Worm (Caenorhabditis elegans): ENCODE data around the gene F19B2.6.

Gene F19B2.6

ce11 chrV:20158223-20158622 is at the start of gene F19B2.6:
F19B2.6 (plus strand) TSS chrV:20158523.
- no peak for TF ChIP-seq lsy-12 (tag; optimal IDR thresholded peaks at IDR 0.05)
- TF ChIP-seq hmg-11 (tag; optimal IDR thresholded peaks at IDR 0.05) = no peak
- no peak for TF ChIP-seq nhr-67 (tag; optimal IDR thresholded peaks at IDR 0.05)
- no peak for TF ChIP-seq pqm-1 (tag; optimal IDR thresholded peaks at IDR 0.05)
- no peak for TF ChIP-seq tbx-2 (tag; optimal IDR thresholded peaks at IDR 0.05)
- TF ChIP-seq nfya-1 (tag; optimal IDR thresholded peaks at IDR 0.05; ENCODE audit: insufficient read depth) = no peak
- TF ChIP-seq sea-2 (GFP tag; optimal IDR thresholded peaks at IDR 0.05) = no peak
- TF ChIP-seq unc-39 (tag; optimal IDR thresholded peaks at IDR 0.05) = no peak
- TF ChIP-seq ZK546.5 (tag; optimal IDR thresholded peaks at IDR 0.05) = no peak
- TF ChIP-seq nhr-77 (tag; optimal IDR thresholded peaks at IDR 0.05) = no peak
- TF ChIP-seq pha-4 (tag; optimal IDR thresholded peaks at IDR 0.05) = no peak
- TF ChIP-seq nhr-76 (tag; optimal IDR thresholded peaks at IDR 0.05) = no peak
- no peak for TF ChIP-seq fkh-10 (GFP tag; optimal IDR thresholded peaks at IDR 0.05)
- TF ChIP-seq ceh-16 (tag; optimal IDR thresholded peaks at IDR 0.05) = no peak
- TF ChIP-seq nhr-43 (tag; optimal IDR thresholded peaks at IDR 0.05; ENCODE audit: poor library complexity, severe bottlenecking) = no peak
- TF ChIP-seq nhr-12 (tag; optimal IDR thresholded peaks at IDR 0.05) = no peak
- no peak for TF ChIP-seq zag-1 (tag; optimal IDR thresholded peaks at IDR 0.05)

ce11 chrV:20119770-20120169 is 38.6 kb upstream of the F19B2.6 start:
- TF ChIP-seq R02D3.7 (tag; optimal IDR thresholded peaks at IDR 0.05) = no peak
- no peak for TF ChIP-seq lin-15B (tag; optimal IDR thresholded peaks at IDR 0.05)
- no peak for TF ChIP-seq egl-5 (tag; optimal IDR thresholded peaks at IDR 0.05)
- TF ChIP-seq jun-1 (tag; optimal IDR thresholded peaks at IDR 0.05) = no peak
- no peak for TF ChIP-seq eor-1 (tag; optimal IDR thresholded peaks at IDR 0.05)

ce11 chrV:20120623-20121165 is 37.6 kb upstream of the F19B2.6 start, which contains the start of gene ncx-1:
ncx-1 (minus strand) TSS chrV:20120673.
- no peak for TF ChIP-seq hmg-11 (tag; optimal IDR thresholded peaks at IDR 0.05)
- no peak for TF ChIP-seq unc-39 (tag; optimal IDR thresholded peaks at IDR 0.05)
- TF ChIP-seq fkh-2 (tag; optimal IDR thresholded peaks at IDR 0.05) = no peak
- TF ChIP-seq egl-5 (tag; optimal IDR thresholded peaks at IDR 0.05) = no peak

ce11 chrV:20123010-20123409 is 35.3 kb upstream of the F19B2.6 start:
- no peak for TF ChIP-seq lin-15B (tag; optimal IDR thresholded peaks at IDR 0.05)
- no peak for TF ChIP-seq hmg-11 (tag; optimal IDR thresholded peaks at IDR 0.05)
- no peak for TF ChIP-seq ceh-16 (tag; optimal IDR thresholded peaks at IDR 0.05)
- no peak for TF ChIP-seq fkh-2 (tag; optimal IDR thresholded peaks at IDR 0.05)
- no peak for TF ChIP-seq pha-4 (tag; optimal IDR thresholded peaks at IDR 0.05)
- TF ChIP-seq fos-1 (tag; optimal IDR thresholded peaks at IDR 0.05) = no peak
- TF ChIP-seq mml-1 (tag; optimal IDR thresholded peaks at IDR 0.05) = no peak
- no peak for TF ChIP-seq ZK546.5 (tag; optimal IDR thresholded peaks at IDR 0.05)
- TF ChIP-seq eor-1 (tag; optimal IDR thresholded peaks at IDR 0.05) = no peak
- TF ChIP-seq ceh-28 (tag; optimal IDR thresholded peaks at IDR 0.05) = no peak
- no peak for TF ChIP-seq ama-1 (optimal IDR thresholded peaks at IDR 0.05)

- TF ChIP-seq pha-4 (tag; optimal IDR thresholded peaks at IDR 0.05) (no peak), egl-27 (tag; optimal IDR thresholded peaks at IDR 0.05) (no peak), snpc-4 (tag; optimal IDR thresholded peaks at IDR 0.05) (no peak), nhr-25 (tag; optimal IDR thresholded peaks at IDR 0.05) (no peak), ZK546.5 (tag; optimal IDR thresholded peaks at IDR 0.05) (no peak), nhr-67 (tag; optimal IDR thresholded peaks at IDR 0.05) (no peak), ceh-16 (tag; optimal IDR thresholded peaks at IDR 0.05) (no peak), fkh-10 (GFP tag; optimal IDR thresholded peaks at IDR 0.05) (no peak), tbx-2 (tag; optimal IDR thresholded peaks at IDR 0.05) (no peak), nfya-1 (tag; optimal IDR thresholded peaks at IDR 0.05; ENCODE audit: insufficient read depth) (no peak), pqm-1 (tag; optimal IDR thresholded peaks at IDR 0.05) (no peak), aly-2 (tag; optimal IDR thresholded peaks at IDR 0.05) (no peak), nhr-76 (tag; optimal IDR thresholded peaks at IDR 0.05) (no peak)
Observed at ce11 chrV:20123616-20124015, 34.7 kb upstream of the F19B2.6 start.

- no peak for TF ChIP-seq ZK546.5 (tag; optimal IDR thresholded peaks at IDR 0.05)
Observed at ce11 chrV:20124393-20124792, 33.9 kb upstream of the F19B2.6 start.
